Worm (Caenorhabditis elegans) whole organism, L2 larva: ENCODE data around the gene Y55F3AM.13.
A peak's percentile ranks its signal among the peaks of the same experiment; 100 is the strongest.

Source experiments
- R02D3.7 ChIP-seq: fragments of 150-350 bp; optimal IDR thresholded peaks from 2 replicates; lab custom pipeline; 2014; ENCODE audit warnings: missing biosample characterization, missing genetic modification characterization
- lin-11 ChIP-seq: fragments of 150-350 bp; sonication (generic microtip); optimal IDR thresholded peaks from 2 replicates; lab custom pipeline; 2014; ENCODE audit warnings: missing biosample characterization, missing genetic modification characterization, inconsistent platforms, mixed read lengths
- lin-13 ChIP-seq: fragments of 150-350 bp; optimal IDR thresholded peaks from 2 replicates; lab custom pipeline; 2014; ENCODE audit warnings: missing biosample characterization, missing genetic modification reagents, missing genetic modification characterization
- lsy-2 ChIP-seq, 2 experiments: fragments of 150-350 bp in 1 of 2; sonication (generic microtip) in 1 of 2; optimal IDR thresholded peaks; 2 replicates each; lab custom pipeline; 2014 to 2017; ENCODE audit warnings: missing biosample characterization in 2 of 2, missing genetic modification characterization in 2 of 2
- nhr-77 ChIP-seq: fragments of 150-350 bp; optimal IDR thresholded peaks from 2 replicates; lab custom pipeline; 2014; ENCODE audit warnings: missing biosample characterization, missing genetic modification characterization
- unc-62 ChIP-seq: fragments of 150-350 bp; optimal IDR thresholded peaks from 2 replicates; lab custom pipeline; 2014; ENCODE audit warnings: missing biosample characterization, missing genetic modification reagents, missing genetic modification characterization
- zag-1 ChIP-seq: fragments of 150-350 bp; optimal IDR thresholded peaks from 2 replicates; lab custom pipeline; 2014; ENCODE audit warnings: missing biosample characterization, missing genetic modification characterization

- TF ChIP-seq nhr-77: no peak
- no peak for TF ChIP-seq unc-62 (GFP tag; lab: Kevin White, UChicago)
- peak; percentile 87 for TF ChIP-seq lin-13 (GFP tag; lab: Kevin White, UChicago)
- TF ChIP-seq lin-11: peak; percentile 82
- TF ChIP-seq lsy-2 (tag; optimal IDR thresholded peaks at IDR 0.05; lab: Kevin White, UChicago): peak; percentile 80 to 90
- TF ChIP-seq zag-1 (tag; lab: Kevin White, UChicago): no peak
- TF ChIP-seq R02D3.7 (tag; lab: Kevin White, UChicago): no peak
Measured at ce11 chrIV:1012447-1012846, 43.7 kb downstream of the Y55F3AM.13 start, which contains the start of gene rbm-39.
